Fruit fly (Drosophila melanogaster): Measurements from ENCODE around the gene CG7601.

CG7601 gene

DNA sequence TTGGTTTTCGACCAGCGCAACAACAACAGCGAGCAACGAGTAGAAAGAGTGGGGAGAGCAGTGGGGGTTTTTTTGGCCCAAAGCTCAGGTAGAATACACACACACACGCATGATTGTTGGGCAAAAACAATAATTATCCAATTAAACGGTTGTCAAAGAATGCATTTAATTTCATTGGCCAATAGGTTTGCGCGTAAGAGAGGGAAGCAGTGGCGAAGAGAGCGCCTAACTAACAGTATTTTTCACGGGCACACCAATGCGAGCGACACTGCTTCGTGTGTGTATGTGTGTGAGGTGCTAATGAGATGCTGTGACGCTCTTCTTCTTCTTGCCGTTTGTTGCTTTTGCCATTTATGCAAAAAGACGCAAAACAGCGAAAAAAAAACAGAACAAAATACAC, 10.3 kb downstream of the CG7601 start:
- TF ChIP-seq EcR (GFP tag; optimal IDR thresholded peaks at IDR 0.05) = no peak
- TF ChIP-seq Dll (optimal IDR thresholded peaks at IDR 0.05) = peak; percentile 52

DNA sequence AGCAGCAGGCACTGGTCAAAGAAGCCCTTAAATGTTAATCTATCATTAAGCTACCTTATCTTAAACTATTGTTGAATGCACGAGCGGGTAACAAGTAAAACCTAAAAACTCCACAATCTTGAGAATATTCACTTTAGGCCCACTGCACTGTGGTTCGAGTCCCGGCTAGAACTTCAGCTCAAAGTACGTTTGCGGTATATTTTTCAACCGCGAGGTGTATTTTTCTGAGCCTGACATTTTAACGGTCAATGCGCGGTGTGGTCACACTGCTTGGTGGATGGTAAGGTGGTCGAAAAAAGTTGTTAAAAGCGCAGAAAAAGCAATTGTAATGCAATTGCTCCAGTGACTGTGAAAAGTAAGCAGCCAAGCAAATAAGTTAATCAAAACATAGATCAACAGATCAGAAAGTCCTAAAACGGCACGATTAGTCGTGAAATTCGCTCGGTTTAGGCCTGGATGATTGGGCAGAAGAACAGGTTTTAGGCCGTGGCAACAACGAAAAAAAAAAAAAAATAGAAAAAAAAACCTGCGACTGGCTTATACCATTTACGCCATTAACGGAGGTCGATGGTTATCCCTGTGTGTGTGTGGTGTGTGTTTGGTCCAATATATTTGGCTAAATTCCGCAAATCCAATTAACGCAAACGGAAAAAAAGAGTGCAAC, 10.8 kb downstream of the CG7601 start, which contains the start of gene Kul:
TSS of gene Kul (plus strand) at position 254 of the 664 bp plus-strand sequence.
- no peak for TF ChIP-seq CG8478 (optimal IDR thresholded peaks at IDR 0.05)
- no peak for TF ChIP-seq pan (optimal IDR thresholded peaks at IDR 0.05)
- no peak for TF ChIP-seq usp (GFP tag; optimal IDR thresholded peaks at IDR 0.05)
- TF ChIP-seq psq (optimal IDR thresholded peaks at IDR 0.05) = no peak
- TF ChIP-seq EcR (GFP tag; optimal IDR thresholded peaks at IDR 0.05) = no peak
- no peak for TF ChIP-seq Dll (optimal IDR thresholded peaks at IDR 0.05)

DNA sequence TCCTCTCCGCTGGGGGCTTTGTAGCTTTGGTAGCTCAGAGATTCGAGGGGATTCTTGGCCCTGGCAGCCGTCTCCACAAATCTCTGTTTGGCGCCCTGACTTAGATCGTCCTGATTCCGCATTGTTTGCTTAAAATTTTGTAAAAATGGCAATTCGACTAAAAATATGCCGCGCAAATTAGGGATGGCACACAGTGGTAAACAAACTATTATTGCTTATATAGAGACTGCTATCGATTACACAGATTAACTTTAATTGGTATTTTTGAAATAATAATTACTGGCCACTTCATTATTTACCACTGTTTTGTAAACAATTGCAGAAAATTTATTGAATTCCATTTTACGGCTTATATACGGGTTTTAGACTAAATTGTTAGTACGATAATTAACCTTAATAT, 11.8 kb downstream of the CG7601 start, which contains the start of the genes Naa40 and CG18731:
TSS of gene Naa40 (minus strand) at position 206 of the 400 bp plus-strand sequence.
TSS of gene CG18731 (plus strand) at position 283 of the 400 bp plus-strand sequence.
- TF ChIP-seq psq (optimal IDR thresholded peaks at IDR 0.05) (no peak), pan (optimal IDR thresholded peaks at IDR 0.05) (no peak), EcR (GFP tag; optimal IDR thresholded peaks at IDR 0.05) (no peak), CG8478 (optimal IDR thresholded peaks at IDR 0.05) (no peak), usp (GFP tag; optimal IDR thresholded peaks at IDR 0.05) (no peak), Dll (optimal IDR thresholded peaks at IDR 0.05) (no peak)

DNA sequence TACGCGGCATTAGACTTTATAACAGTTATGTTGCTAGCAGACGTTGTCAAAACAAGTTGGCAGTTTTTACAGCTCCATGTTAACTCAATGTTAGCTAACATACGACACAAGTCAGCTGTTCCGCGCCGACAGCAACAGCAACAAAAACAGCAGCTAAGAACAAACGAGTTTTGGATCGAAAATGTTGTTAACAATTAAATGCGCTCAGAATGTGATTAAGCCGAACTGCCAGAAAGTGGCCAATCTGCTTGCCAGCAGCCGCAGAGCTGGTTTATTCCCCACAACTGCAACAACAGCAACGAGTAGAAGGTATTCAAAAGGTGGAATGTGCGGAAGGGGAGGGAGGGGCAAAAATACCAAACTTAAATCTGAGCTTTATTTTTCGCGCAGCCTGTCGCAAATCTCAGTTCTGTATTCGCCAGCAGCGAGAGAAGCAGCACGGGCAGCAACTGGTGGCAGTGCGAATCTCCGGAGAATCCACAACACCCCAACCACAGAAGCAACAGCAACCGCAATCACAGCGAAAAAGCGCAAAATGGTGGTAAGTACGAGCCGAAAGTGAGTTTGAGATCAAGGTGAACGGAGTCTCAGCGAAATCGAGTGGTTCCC, 13.4 kb downstream of the CG7601 start, which contains the start of gene Pcd:
TSS of gene Pcd (plus strand) at position 116 of the 609 bp plus-strand sequence.
- TF ChIP-seq EcR (GFP tag; optimal IDR thresholded peaks at IDR 0.05) (no peak), psq (optimal IDR thresholded peaks at IDR 0.05) (no peak), CG8478 (optimal IDR thresholded peaks at IDR 0.05) (no peak), pan (optimal IDR thresholded peaks at IDR 0.05) (no peak), Dll (optimal IDR thresholded peaks at IDR 0.05) (no peak), usp (GFP tag; optimal IDR thresholded peaks at IDR 0.05) (no peak)

DNA sequence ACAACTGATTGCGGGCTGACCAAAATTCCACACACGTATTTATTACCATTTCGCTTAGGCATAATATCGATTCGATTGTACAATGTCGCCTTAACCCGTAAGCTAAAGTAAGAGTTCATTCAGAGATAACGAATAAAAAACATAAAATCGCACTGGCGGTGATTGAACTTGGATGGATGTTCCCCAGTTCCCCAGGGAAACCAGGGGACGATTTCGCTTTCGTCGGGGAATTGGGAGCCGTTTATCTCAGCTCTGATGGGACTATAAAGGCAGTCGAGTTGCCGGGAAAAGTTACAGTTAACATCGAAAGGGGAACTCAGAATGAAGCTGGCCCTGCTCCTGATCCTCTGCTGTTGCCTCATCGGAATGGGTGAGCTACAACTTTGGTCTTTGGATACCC, 14.3 kb downstream of the CG7601 start, which contains the start of gene CG34296:
TSS of gene CG34296 (plus strand) at position 301 of the 400 bp plus-strand sequence.
- no peak for TF ChIP-seq EcR (GFP tag; optimal IDR thresholded peaks at IDR 0.05)
- no peak for TF ChIP-seq psq (optimal IDR thresholded peaks at IDR 0.05)

DNA sequence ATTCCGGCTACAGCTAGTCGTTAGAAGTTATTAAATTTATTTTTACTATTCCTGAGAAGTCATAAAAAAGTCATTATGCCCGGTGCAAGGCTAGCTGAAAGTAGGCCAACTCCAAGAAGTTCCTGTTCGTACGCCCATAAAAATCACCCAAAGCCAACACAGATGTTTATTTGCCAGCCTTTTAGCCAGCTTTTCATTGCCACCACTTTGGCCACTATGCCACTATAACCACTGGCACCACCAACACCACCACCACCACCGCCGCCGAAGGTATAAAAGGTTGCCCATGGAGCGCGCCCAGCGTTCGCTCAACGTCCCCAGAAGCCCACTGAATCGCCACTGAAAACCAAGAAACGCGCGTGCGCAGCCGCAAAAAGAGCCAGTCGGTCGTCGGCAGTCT, 18.2 kb downstream of the CG7601 start, which contains the start of gene CG15506:
TSS of gene CG15506 (plus strand) at position 301 of the 400 bp plus-strand sequence.
- no peak for TF ChIP-seq EcR (GFP tag; optimal IDR thresholded peaks at IDR 0.05)
- no peak for TF ChIP-seq pan (optimal IDR thresholded peaks at IDR 0.05)
- no peak for TF ChIP-seq psq (optimal IDR thresholded peaks at IDR 0.05)
- no peak for TF ChIP-seq CG8478 (optimal IDR thresholded peaks at IDR 0.05)
- no peak for TF ChIP-seq Dll (optimal IDR thresholded peaks at IDR 0.05)
- TF ChIP-seq usp (GFP tag; optimal IDR thresholded peaks at IDR 0.05) = no peak

DNA sequence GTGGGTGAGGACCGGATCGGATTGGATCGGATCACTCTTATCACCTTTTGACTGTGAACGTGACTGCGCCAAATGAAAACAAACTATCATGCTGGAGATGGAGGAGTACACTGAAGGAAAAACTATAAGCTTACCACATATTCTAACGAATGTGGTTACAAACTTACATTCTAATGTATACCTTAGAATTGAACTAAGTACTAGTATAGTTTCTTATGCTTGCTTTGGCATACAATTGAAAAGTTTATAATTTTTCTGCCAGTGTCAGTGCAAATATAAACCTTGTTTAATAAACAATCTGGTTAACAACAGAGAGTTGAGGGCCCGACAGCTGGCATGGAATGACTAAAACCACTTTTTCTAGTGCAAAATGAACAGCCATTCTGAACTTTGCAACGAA, 19.0 kb downstream of the CG7601 start:
- TF ChIP-seq pan (optimal IDR thresholded peaks at IDR 0.05) = no peak
- TF ChIP-seq CG8478 (optimal IDR thresholded peaks at IDR 0.05) = no peak
- TF ChIP-seq psq (optimal IDR thresholded peaks at IDR 0.05) = no peak
- no peak for TF ChIP-seq EcR (GFP tag; optimal IDR thresholded peaks at IDR 0.05)
- no peak for TF ChIP-seq Dll (optimal IDR thresholded peaks at IDR 0.05)
- no peak for TF ChIP-seq usp (GFP tag; optimal IDR thresholded peaks at IDR 0.05)

DNA sequence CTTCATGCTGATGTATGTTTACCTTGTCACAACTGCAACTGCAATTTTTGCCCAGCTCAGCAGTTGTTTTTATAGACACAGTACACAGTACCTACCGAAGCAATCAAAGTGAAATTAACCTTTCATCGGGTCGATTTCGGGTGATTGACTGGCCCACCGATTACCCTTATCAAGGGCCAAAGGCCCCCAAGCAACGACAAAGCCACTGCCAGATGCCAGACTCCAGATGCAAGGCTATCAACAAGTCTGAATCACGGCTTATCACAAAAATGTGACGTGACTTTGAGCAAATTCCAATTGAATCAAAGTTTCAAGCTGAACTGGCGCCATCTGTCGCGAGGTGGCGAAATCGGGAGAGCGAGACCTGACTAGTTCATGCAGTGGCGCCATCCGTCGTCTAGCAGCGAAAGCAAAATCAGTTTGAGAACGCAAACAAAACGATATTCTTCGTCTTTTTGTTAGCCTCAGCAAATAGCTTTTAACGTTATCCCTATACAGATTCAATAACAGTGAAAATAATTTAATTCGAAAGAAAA, 19.7 kb downstream of the CG7601 start, which contains the start of gene Obp99b:
TSS of gene Obp99b (minus strand) at position 115 of the 536 bp plus-strand sequence.
- no peak for TF ChIP-seq Dll (optimal IDR thresholded peaks at IDR 0.05)
- no peak for TF ChIP-seq usp (GFP tag; optimal IDR thresholded peaks at IDR 0.05)
- no peak for TF ChIP-seq EcR (GFP tag; optimal IDR thresholded peaks at IDR 0.05)
- TF ChIP-seq CG8478 (optimal IDR thresholded peaks at IDR 0.05) = no peak
- TF ChIP-seq pan (optimal IDR thresholded peaks at IDR 0.05) = no peak
- no peak for TF ChIP-seq psq (optimal IDR thresholded peaks at IDR 0.05)

DNA sequence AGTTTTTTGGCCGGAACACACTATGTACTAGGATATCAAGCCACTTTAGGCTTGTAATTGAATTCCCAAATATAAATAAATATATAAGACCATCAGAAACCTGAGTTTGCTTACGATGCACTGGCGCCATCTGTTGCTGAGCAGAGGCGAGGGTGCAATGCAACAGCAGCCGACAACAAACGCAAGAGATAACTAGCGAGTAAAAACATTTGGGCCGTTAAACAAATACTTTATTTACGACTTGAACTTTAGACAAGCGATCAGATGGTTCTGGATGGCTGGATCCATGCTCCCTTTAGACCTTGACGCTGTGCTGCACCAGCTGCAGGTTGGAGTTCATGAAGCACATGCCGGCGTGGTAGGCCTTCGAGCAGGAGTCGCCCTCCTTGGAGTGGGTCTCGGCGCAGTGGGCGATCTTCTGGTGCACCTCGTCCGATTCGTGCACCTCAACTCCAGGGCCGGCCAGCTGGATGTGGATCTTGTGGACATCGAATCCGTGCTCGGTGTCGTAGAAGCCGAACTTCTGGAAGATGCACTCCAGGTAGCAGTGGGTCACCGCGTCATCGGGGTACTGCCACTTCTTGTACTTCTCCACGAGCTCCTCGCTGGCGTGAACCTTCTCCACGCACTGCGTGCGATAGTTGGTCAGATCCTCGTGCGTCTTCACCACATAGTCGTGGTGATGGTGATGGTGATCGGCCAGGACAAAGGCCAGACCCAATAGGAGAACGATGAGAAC, 20.3 kb downstream of the CG7601 start:
- TF ChIP-seq EcR (GFP tag; optimal IDR thresholded peaks at IDR 0.05) (no peak), usp (GFP tag; optimal IDR thresholded peaks at IDR 0.05) (no peak), CG8478 (optimal IDR thresholded peaks at IDR 0.05) (no peak), Dll (optimal IDR thresholded peaks at IDR 0.05) (no peak), pan (optimal IDR thresholded peaks at IDR 0.05) (no peak), psq (optimal IDR thresholded peaks at IDR 0.05) (no peak)

DNA sequence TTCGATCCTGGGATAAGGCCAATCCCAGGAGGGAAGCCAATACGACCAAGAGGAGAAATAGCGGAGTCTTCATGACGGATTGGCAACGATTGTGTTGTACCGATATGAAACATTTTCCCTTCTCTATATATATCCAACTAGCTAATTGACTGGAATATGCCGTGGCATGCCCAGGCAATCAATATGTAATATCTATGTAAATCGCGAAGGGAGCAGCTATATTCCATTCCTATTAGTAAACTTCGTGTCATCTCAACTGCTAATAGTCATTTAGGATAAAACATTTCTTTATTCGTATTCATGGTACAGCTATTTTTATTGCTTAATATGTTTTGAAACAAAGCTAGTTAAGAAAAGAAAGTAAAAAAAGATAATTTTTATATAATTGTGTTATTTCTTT, 21.3 kb downstream of the CG7601 start, which contains the start of gene Dup99B:
TSS of gene Dup99B (minus strand) at position 101 of the 400 bp plus-strand sequence.
- TF ChIP-seq usp (GFP tag; optimal IDR thresholded peaks at IDR 0.05) (no peak), CG8478 (optimal IDR thresholded peaks at IDR 0.05) (no peak), EcR (GFP tag; optimal IDR thresholded peaks at IDR 0.05) (no peak), Dll (optimal IDR thresholded peaks at IDR 0.05) (no peak), pan (optimal IDR thresholded peaks at IDR 0.05) (no peak), psq (optimal IDR thresholded peaks at IDR 0.05) (no peak)

DNA sequence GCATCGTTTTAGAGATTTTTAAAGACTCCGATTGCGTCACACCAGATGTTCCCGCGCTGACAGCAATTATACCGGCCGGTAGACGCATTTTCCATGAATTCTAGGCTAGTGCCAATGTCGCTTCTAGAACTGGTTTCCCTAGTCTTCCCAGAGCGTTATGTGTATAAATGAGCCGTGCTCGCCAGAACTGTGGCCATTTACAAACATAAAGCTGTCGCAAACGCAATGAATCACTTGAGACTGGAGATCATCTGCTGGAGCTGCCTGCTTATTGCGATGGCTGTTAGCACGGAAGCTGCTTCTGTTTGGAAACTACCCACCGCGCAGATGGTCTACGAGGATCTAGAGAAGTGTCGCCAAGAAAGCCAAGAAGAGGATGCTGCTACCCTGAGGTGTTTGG, 22.2 kb downstream of the CG7601 start, which contains the start of gene Obp99d:
TSS of gene Obp99d (plus strand) at position 192 of the 400 bp plus-strand sequence.
- TF ChIP-seq Dll (optimal IDR thresholded peaks at IDR 0.05) = no peak
- TF ChIP-seq EcR (GFP tag; optimal IDR thresholded peaks at IDR 0.05) = no peak
- TF ChIP-seq psq (optimal IDR thresholded peaks at IDR 0.05) = no peak
- TF ChIP-seq CG8478 (optimal IDR thresholded peaks at IDR 0.05) = no peak

Data from whole organism.